Fruit fly (Drosophila melanogaster) whole organism, embryonic: ENCODE measurements around the gene CG4953.

Source experiments
- Abd-B ChIP-seq: fragments of 200-800 bp; sonication (Bioruptor generic); optimal IDR thresholded peaks from 2 replicates; lab custom pipeline; 2018; ENCODE audit warnings: missing biosample characterization, mild to moderate bottlenecking, missing genetic modification characterization, moderate library complexity
- Antp ChIP-seq: fragments of 200-800 bp; sonication (Bioruptor generic); optimal IDR thresholded peaks from 3 replicates; lab custom pipeline; 2016; ENCODE audit warnings: missing biosample characterization, missing genetic modification characterization
- Atf6 ChIP-seq: fragments of 200-800 bp; sonication (Bioruptor generic); IDR thresholded peaks from 2 replicates; pipeline ENCODE4 v1.3.6; 2022; ENCODE audit warnings: missing biosample characterization, missing genetic modification characterization
- CG10654 ChIP-seq: fragments of 200-800 bp; sonication (Bioruptor generic); optimal IDR thresholded peaks from 2 replicates; lab custom pipeline; 2016; ENCODE audit warnings: missing biosample characterization, missing genetic modification characterization
- CG10959 ChIP-seq: fragments of 200-800 bp; sonication (Bioruptor generic); IDR thresholded peaks from 2 replicates; pipeline ENCODE4 v1.3.6; 2022; ENCODE audit warnings: missing biosample characterization, missing genetic modification characterization
- CG12236 ChIP-seq: fragments of 200-800 bp; sonication (Bioruptor generic); optimal IDR thresholded peaks from 2 replicates; lab custom pipeline; 2016; ENCODE audit warnings: missing biosample characterization, missing genetic modification characterization
- CG12391 ChIP-seq: fragments of 200-800 bp; sonication (Bioruptor generic); optimal IDR thresholded peaks from 3 replicates; lab custom pipeline; 2018; ENCODE audit warnings: missing biosample characterization, mild to moderate bottlenecking, missing genetic modification characterization, moderate library complexity
- CG13894 ChIP-seq: fragments of 200-800 bp; sonication (Bioruptor generic); optimal IDR thresholded peaks from 3 replicates; lab custom pipeline; 2018; ENCODE audit warnings: missing biosample characterization, mild to moderate bottlenecking, missing genetic modification characterization, moderate library complexity
- CG14710 ChIP-seq: fragments of 200-800 bp; sonication (Bioruptor generic); optimal IDR thresholded peaks from 3 replicates; lab custom pipeline; 2019; ENCODE audit warnings: missing biosample characterization, mild to moderate bottlenecking, missing genetic modification characterization, moderate library complexity
- CG17328 ChIP-seq: fragments of 200-800 bp; sonication (Bioruptor generic); IDR thresholded peaks from 2 replicates; pipeline ENCODE4 v1.3.6; 2022; ENCODE audit warnings: missing biosample characterization, missing genetic modification characterization
- CG17568 ChIP-seq: fragments of 200-800 bp; sonication (Bioruptor generic); optimal IDR thresholded peaks from 2 replicates; lab custom pipeline; 2018; ENCODE audit warnings: missing biosample characterization, mild to moderate bottlenecking, missing genetic modification characterization, moderate library complexity
- CG1792 ChIP-seq: fragments of 200-800 bp; sonication (Bioruptor generic); optimal IDR thresholded peaks from 2 replicates; lab custom pipeline; 2016; ENCODE audit warnings: missing biosample characterization, missing genetic modification characterization
- CG34376 ChIP-seq: fragments of 200-800 bp; sonication (Bioruptor generic); optimal IDR thresholded peaks from 2 replicates; lab custom pipeline; 2018; ENCODE audit warnings: missing biosample characterization, mild to moderate bottlenecking, missing genetic modification characterization
- CG43689 ChIP-seq: fragments of 200-800 bp; sonication (Bioruptor generic); IDR thresholded peaks from 2 replicates; pipeline ENCODE4 v1.3.6; 2022; ENCODE audit warnings: missing biosample characterization, missing genetic modification characterization
- CG4730 ChIP-seq: fragments of 200-800 bp; sonication (Bioruptor generic); IDR thresholded peaks from 2 replicates; pipeline ENCODE4 v1.3.6; 2022; ENCODE audit warnings: missing biosample characterization, missing genetic modification characterization
- CG6765 ChIP-seq: fragments of 200-800 bp; sonication (Bioruptor generic); optimal IDR thresholded peaks from 3 replicates; lab custom pipeline; 2017; ENCODE audit warnings: missing biosample characterization, mild to moderate bottlenecking, missing genetic modification characterization
- CG8290 ChIP-seq, 3 experiments: fragments of 200-800 bp; sonication (Bioruptor generic); optimal IDR thresholded peaks; 2 replicates each; lab custom pipeline; 2016 to 2019; ENCODE audit warnings: missing biosample characterization in 3 of 3, missing genetic modification characterization in 3 of 3, mild to moderate bottlenecking in 2 of 3, moderate library complexity in 1 of 3
- Dref ChIP-seq: fragments of 200-800 bp; sonication (Bioruptor generic); IDR thresholded peaks from 2 replicates; pipeline ENCODE4 v1.3.6; 2022; ENCODE audit warnings: missing biosample characterization, missing genetic modification characterization
- Fer1 ChIP-seq: fragments of 200-800 bp; sonication (Bioruptor generic); optimal IDR thresholded peaks from 2 replicates; lab custom pipeline; 2017; ENCODE audit warnings: missing biosample characterization, mild to moderate bottlenecking, missing genetic modification characterization
- GATAe ChIP-seq: fragments of 200-800 bp; sonication (Bioruptor generic); conservative IDR thresholded peaks from 2 replicates; pipeline ENCODE4 v1.3.6; 2022; ENCODE audit warnings: missing biosample characterization, missing genetic modification characterization
- HLHmδ ChIP-seq: fragments of 200-800 bp; sonication (Bioruptor generic); optimal IDR thresholded peaks from 2 replicates; lab custom pipeline; 2018; ENCODE audit warnings: missing biosample characterization, mild to moderate bottlenecking, missing genetic modification characterization, moderate library complexity
- Lhr ChIP-seq: fragments of 200-800 bp; sonication (Bioruptor generic); optimal IDR thresholded peaks from 3 replicates; lab custom pipeline; 2017; ENCODE audit warnings: mild to moderate bottlenecking, missing biosample characterization, missing genetic modification reagents, missing genetic modification characterization
- Myb ChIP-seq: fragments of 200-800 bp; sonication (Bioruptor generic); optimal IDR thresholded peaks from 2 replicates; lab custom pipeline; 2016; ENCODE audit warnings: missing biosample characterization, missing genetic modification characterization
- NK7.1 ChIP-seq: fragments of 200-800 bp; sonication (Bioruptor generic); optimal IDR thresholded peaks from 3 replicates; lab custom pipeline; 2016; ENCODE audit warnings: missing biosample characterization, missing genetic modification characterization
- Spps ChIP-seq: fragments of 200-800 bp; sonication (Bioruptor generic); optimal IDR thresholded peaks from 2 replicates; lab custom pipeline; 2018; ENCODE audit warnings: missing biosample characterization, mild to moderate bottlenecking, missing genetic modification characterization
- Sry-β ChIP-seq: fragments of 200-800 bp; sonication (Bioruptor generic); optimal IDR thresholded peaks from 2 replicates; lab custom pipeline; 2018; ENCODE audit warnings: missing biosample characterization, mild to moderate bottlenecking, missing genetic modification characterization, moderate library complexity
- TFAM ChIP-seq: fragments of 200-800 bp; sonication (Bioruptor generic); optimal IDR thresholded peaks from 2 replicates; lab custom pipeline; 2017; ENCODE audit warnings: missing biosample characterization, missing genetic modification characterization, inconsistent platforms
- Taf1 ChIP-seq: fragments of 200-800 bp; sonication (Bioruptor generic); IDR thresholded peaks from 2 replicates; pipeline ENCODE4 v1.3.6; 2022; ENCODE audit warnings: missing biosample characterization, missing genetic modification characterization
- Trl ChIP-seq, 3 experiments: fragments of >200 bp in 2 of 3; fragments of 200-800 bp in 1 of 3; sonication (Bioruptor generic) in 1 of 3; optimal IDR thresholded peaks; 2 replicates in 1 of 3; 3 replicates in 2 of 3; lab custom pipeline; 2016 to 2017; ENCODE audit warnings: missing biosample characterization in 1 of 3, missing genetic modification characterization in 1 of 3
- al ChIP-seq: fragments of 200-800 bp; sonication (Bioruptor generic); IDR thresholded peaks from 2 replicates; pipeline ENCODE4 v1.3.6; 2022; ENCODE audit warnings: missing biosample characterization, missing genetic modification characterization
- bab2 ChIP-seq: fragments of 200-800 bp; sonication (Bioruptor generic); optimal IDR thresholded peaks from 2 replicates; lab custom pipeline; 2016; ENCODE audit warnings: missing biosample characterization, missing genetic modification characterization
- cg ChIP-seq: fragments of 200-800 bp; sonication (Bioruptor generic); optimal IDR thresholded peaks from 3 replicates; lab custom pipeline; 2019; ENCODE audit warnings: missing biosample characterization, mild to moderate bottlenecking, missing genetic modification characterization, moderate library complexity
- chinmo ChIP-seq: fragments of 200-800 bp; sonication (Bioruptor generic); IDR thresholded peaks from 4 replicates; pipeline ENCODE4 v1.3.6; 2022; ENCODE audit warnings: missing biosample characterization, missing genetic modification characterization; ENCODE audit not compliant: partially characterized antibody
- chn ChIP-seq: fragments of 200-800 bp; sonication (Bioruptor generic); optimal IDR thresholded peaks from 2 replicates; lab custom pipeline; 2016; ENCODE audit warnings: missing biosample characterization, missing genetic modification characterization
- ewg ChIP-seq: fragments of 200-800 bp; sonication (Bioruptor generic); optimal IDR thresholded peaks from 3 replicates; lab custom pipeline; 2017; ENCODE audit warnings: mild to moderate bottlenecking, missing biosample characterization, missing genetic modification reagents, missing genetic modification characterization
- fd64A ChIP-seq: fragments of 200-800 bp; sonication (Bioruptor generic); optimal IDR thresholded peaks from 3 replicates; lab custom pipeline; 2018; ENCODE audit warnings: missing biosample characterization, mild to moderate bottlenecking, missing genetic modification characterization
- fu2 ChIP-seq: fragments of 200-800 bp; sonication (Bioruptor generic); optimal IDR thresholded peaks from 2 replicates; lab custom pipeline; 2016; ENCODE audit warnings: missing biosample characterization, missing genetic modification characterization
- gsb-n ChIP-seq: fragments of 200-800 bp; sonication (Bioruptor generic); optimal IDR thresholded peaks from 3 replicates; lab custom pipeline; 2018; ENCODE audit warnings: missing biosample characterization, mild to moderate bottlenecking, missing genetic modification characterization
- ham ChIP-seq: fragments of 200-800 bp; sonication (Bioruptor generic); IDR thresholded peaks from 2 replicates; pipeline ENCODE4 v1.3.6; 2022; ENCODE audit warnings: missing biosample characterization, missing genetic modification characterization
- hth ChIP-seq: fragments of >200 bp; optimal IDR thresholded peaks from 2 replicates; lab custom pipeline; 2017; ENCODE audit warnings: inconsistent platforms
- ind ChIP-seq: fragments of 200-800 bp; sonication (Bioruptor generic); optimal IDR thresholded peaks from 3 replicates; lab custom pipeline; 2016; ENCODE audit warnings: missing biosample characterization, missing genetic modification characterization
- mirr ChIP-seq: fragments of 200-800 bp; sonication (Bioruptor generic); optimal IDR thresholded peaks from 3 replicates; lab custom pipeline; 2018; ENCODE audit warnings: missing biosample characterization, mild to moderate bottlenecking, missing genetic modification characterization
- nerfin-1 ChIP-seq: fragments of 200-800 bp; sonication (Bioruptor generic); optimal IDR thresholded peaks from 3 replicates; lab custom pipeline; 2019; ENCODE audit warnings: missing biosample characterization, mild to moderate bottlenecking, missing genetic modification characterization, moderate library complexity
- slbo ChIP-seq: fragments of 200-800 bp; sonication (Bioruptor generic); IDR thresholded peaks from 2 replicates; pipeline ENCODE4 v1.3.6; 2022; ENCODE audit warnings: missing biosample characterization, missing genetic modification characterization
- sqz ChIP-seq: fragments of 200-800 bp; sonication (Bioruptor generic); optimal IDR thresholded peaks from 3 replicates; lab custom pipeline; 2018; ENCODE audit warnings: missing biosample characterization, mild to moderate bottlenecking, missing genetic modification characterization
- sr ChIP-seq: fragments of 200-800 bp; sonication (Bioruptor generic); IDR thresholded peaks from 3 replicates; pipeline ENCODE4 v1.3.6; 2022; ENCODE audit warnings: missing biosample characterization, missing genetic modification characterization
- sug ChIP-seq: fragments of 200-800 bp; optimal IDR thresholded peaks from 2 replicates; lab custom pipeline; 2019; ENCODE audit warnings: missing biosample characterization, mild to moderate bottlenecking, missing genetic modification characterization, moderate library complexity
- ttk ChIP-seq: fragments of 200-800 bp; sonication (Bioruptor generic); IDR thresholded peaks from 2 replicates; pipeline ENCODE4 v2.1.2; 2022; ENCODE audit warnings: missing biosample characterization, missing genetic modification characterization
- tup ChIP-seq: fragments of 200-800 bp; sonication (Bioruptor generic); optimal IDR thresholded peaks from 2 replicates; lab custom pipeline; 2016; ENCODE audit warnings: missing biosample characterization, mild to moderate bottlenecking, missing genetic modification characterization, moderate library complexity

Gene CG4953

DNA sequence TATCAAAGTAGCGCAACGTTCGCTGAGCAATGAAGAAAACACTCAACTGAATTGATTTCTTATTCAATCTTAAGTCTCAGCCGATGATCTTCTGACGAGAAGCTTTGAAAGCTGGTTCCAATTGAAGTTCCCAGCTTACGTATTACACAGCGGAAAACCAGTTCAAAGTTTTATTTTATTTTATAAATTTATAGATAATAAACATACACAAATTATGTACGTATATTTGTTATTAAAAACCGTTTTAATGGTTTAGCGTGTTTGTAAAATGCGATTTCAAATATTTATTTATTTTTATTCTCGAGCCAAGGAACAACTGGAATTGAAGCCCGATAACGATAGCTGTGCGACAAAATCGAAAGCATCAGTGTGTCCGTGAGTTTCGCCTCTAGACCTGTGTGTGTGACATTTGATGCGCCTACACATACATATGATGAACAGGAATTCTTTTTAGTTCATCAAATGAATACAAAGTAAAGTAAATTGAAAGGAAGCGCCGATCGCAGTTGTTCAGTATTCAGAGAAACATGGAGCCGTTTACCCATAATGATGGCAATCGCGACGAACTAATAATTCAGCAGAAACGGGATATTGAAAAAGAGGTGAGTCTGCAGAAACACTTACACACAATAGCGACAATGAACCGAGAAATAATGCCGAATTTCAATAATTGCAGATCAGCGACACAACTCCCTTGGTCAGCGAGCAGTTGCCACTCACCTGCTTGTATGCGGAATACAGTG lies 40.2 kb downstream of the CG4953 start, which contains the start of the genes CG5390 and CG4968 (continued):
- peak; percentile 4 for TF ChIP-seq Myb (GFP tag; lab: Kevin White, UChicago)
- TF ChIP-seq bab2: no peak
- peak; percentile 44 for TF ChIP-seq Spps
- TF ChIP-seq Sry-β (GFP tag; lab: Kevin White, UChicago): peak; percentile 1
- peak; percentile 88 for TF ChIP-seq cg (GFP tag; lab: Kevin White, UChicago)
- peak; percentile 32; the same call in 1 of the 2 replicates for TF ChIP-seq ttk
- TF ChIP-seq sug (tag; lab: Kevin White, UChicago): peak; percentile 72
- no peak for TF ChIP-seq NK7.1 (GFP tag; lab: Kevin White, UChicago)
- no peak for TF ChIP-seq fu2 (GFP tag; lab: Kevin White, UChicago)
- peak; percentile 63 for TF ChIP-seq Lhr (GFP tag; lab: Kevin White, UChicago)
- no peak for TF ChIP-seq gsb-n (tag; lab: Kevin White, UChicago)
- peak; percentile 70 for TF ChIP-seq CG14710 (tag; lab: Kevin White, UChicago)
- no peak for TF ChIP-seq CG12236 (GFP tag; lab: Kevin White, UChicago)
- peak; percentile 37 for TF ChIP-seq CG34376 (GFP tag; lab: Kevin White, UChicago)
- no peak for TF ChIP-seq ham (GFP tag; lab: Robert Waterston, UW)
- peak; percentile 75; the same call in 1 of the 2 replicates for TF ChIP-seq Atf6 (GFP tag; lab: Robert Waterston, UW)
- peak; percentile 69 for TF ChIP-seq CG17328 (GFP tag; lab: Robert Waterston, UW)
- TF ChIP-seq al (GFP tag; lab: Robert Waterston, UW): peak; percentile 55
- peak; percentile 40 for TF ChIP-seq HLHmδ (GFP tag; lab: Kevin White, UChicago)
- peak; percentile 86 for TF ChIP-seq Dref (GFP tag; lab: Robert Waterston, UW)
- peak; percentile 88 for TF ChIP-seq CG13894
- peak; percentile 85 for TF ChIP-seq CG12391 (tag; lab: Kevin White, UChicago)
- TF ChIP-seq GATAe: no peak
- TF ChIP-seq Antp (GFP tag; lab: Kevin White, UChicago): peak; percentile 6
- TF ChIP-seq CG10959 (GFP tag; lab: Robert Waterston, UW): no peak
- peak; percentile 83 for TF ChIP-seq Fer1 (GFP tag; lab: Kevin White, UChicago)
- peak; percentile 60 for TF ChIP-seq nerfin-1 (tag; lab: Kevin White, UChicago)
- peak; percentile 58 for TF ChIP-seq CG10654 (GFP tag; lab: Kevin White, UChicago)
- no peak for TF ChIP-seq fd64A (GFP tag; lab: Kevin White, UChicago)
- no peak for TF ChIP-seq CG1792 (GFP tag; lab: Kevin White, UChicago)
- TF ChIP-seq Taf1: 0 out of 2 replicates have a peak, but pooled peaks have one; percentile 14
- TF ChIP-seq Abd-B (GFP tag; lab: Kevin White, UChicago): no peak
- TF ChIP-seq ind (GFP tag; lab: Kevin White, UChicago): peak; percentile 53
- TF ChIP-seq ewg (GFP tag; lab: Kevin White, UChicago): peak; percentile 38
- peak; percentile 1 for TF ChIP-seq chn (GFP tag; lab: Kevin White, UChicago)
- TF ChIP-seq chinmo: 0 out of 4 replicates have a peak, but pooled peaks have one; percentile 65
- peak; percentile 77 for TF ChIP-seq slbo (GFP tag; lab: Robert Waterston, UW)
- TF ChIP-seq mirr (GFP tag; lab: Kevin White, UChicago): peak; percentile 20
- TF ChIP-seq TFAM (GFP tag; lab: Kevin White, UChicago): no peak
- peak; percentile 66 for TF ChIP-seq CG8290 (GFP tag; optimal IDR thresholded peaks at IDR 0.05; lab: Kevin White, UChicago)
- no peak for TF ChIP-seq CG8290 (tag; optimal IDR thresholded peaks at IDR 0.05; lab: Kevin White, UChicago)
- no peak for TF ChIP-seq Trl (optimal IDR thresholded peaks at IDR 0.05; lab: Kevin White, UChicago)
- no peak for TF ChIP-seq Trl (GFP tag; optimal IDR thresholded peaks at IDR 0.05; lab: Kevin White, UChicago)
- TF ChIP-seq CG6765 (GFP tag; lab: Kevin White, UChicago): peak; percentile 62
- TF ChIP-seq sr (GFP tag; lab: Robert Waterston, UW): no peak
- TF ChIP-seq tup (GFP tag; lab: Kevin White, UChicago): peak; percentile 35
- TF ChIP-seq CG4730 (GFP tag; lab: Robert Waterston, UW): no peak
- peak; percentile 43 for TF ChIP-seq sqz (GFP tag; lab: Kevin White, UChicago)
- TF ChIP-seq hth (lab: Kevin White, UChicago): no peak
- TF ChIP-seq CG43689: 0 out of 2 replicates have a peak, but pooled peaks have one; percentile 44
- peak; percentile 57 for TF ChIP-seq CG17568 (GFP tag; lab: Kevin White, UChicago)
